Worm (Caenorhabditis elegans): ENCODE results near the gene Y50E8A.6.

ce11 chrV:14715608-14716007 is 25.5 kb downstream of the Y50E8A.6 start, which contains the start of gene R08A2.2:
- TF ChIP-seq egl-27 (tag; optimal IDR thresholded peaks at IDR 0.05) (no peak), fkh-10 (GFP tag; optimal IDR thresholded peaks at IDR 0.05) (no peak), jun-1 (tag; optimal IDR thresholded peaks at IDR 0.05) (no peak), mdl-1 (tag; optimal IDR thresholded peaks at IDR 0.05) (no peak)
